Fruit fly (Drosophila melanogaster) whole organism, embryonic: ENCODE data around the gene TM9SF3.

ENCODE experiments used
- Atf6 ChIP-seq: fragments of 200-800 bp; sonication (Bioruptor generic); IDR thresholded peaks from 2 replicates; pipeline ENCODE4 v1.3.6; 2022; ENCODE audit warnings: missing biosample characterization, missing genetic modification characterization
- CG10267 ChIP-seq: fragments of 200-800 bp; sonication (Bioruptor generic); optimal IDR thresholded peaks from 2 replicates; lab custom pipeline; 2018; ENCODE audit warnings: missing biosample characterization, mild to moderate bottlenecking, missing genetic modification characterization, moderate library complexity
- CG11695 ChIP-seq: fragments of 200-800 bp; sonication (Bioruptor generic); IDR thresholded peaks from 3 replicates; pipeline ENCODE4 v1.3.6; 2022; ENCODE audit warnings: missing biosample characterization, missing genetic modification characterization
- CG11723 ChIP-seq: fragments of 200-800 bp; sonication (Bioruptor generic); optimal IDR thresholded peaks from 2 replicates; lab custom pipeline; 2017; ENCODE audit warnings: missing biosample characterization, mild to moderate bottlenecking, missing genetic modification characterization
- CG13287 ChIP-seq: fragments of 200-800 bp; sonication (Bioruptor generic); IDR thresholded peaks from 2 replicates; pipeline ENCODE4 v1.3.6; 2022; ENCODE audit warnings: missing biosample characterization, missing genetic modification characterization; ENCODE audit not compliant: partially characterized antibody
- CG13296 ChIP-seq: fragments of 200-800 bp; sonication (Bioruptor generic); optimal IDR thresholded peaks from 3 replicates; lab custom pipeline; 2018; ENCODE audit warnings: missing biosample characterization, mild to moderate bottlenecking, missing genetic modification characterization
- CG13424 ChIP-seq: fragments of 200-800 bp; sonication (Bioruptor generic); optimal IDR thresholded peaks from 2 replicates; lab custom pipeline; 2019; ENCODE audit warnings: missing biosample characterization, mild to moderate bottlenecking, missing genetic modification characterization, moderate library complexity
- CG13894 ChIP-seq: fragments of 200-800 bp; sonication (Bioruptor generic); optimal IDR thresholded peaks from 3 replicates; lab custom pipeline; 2018; ENCODE audit warnings: missing biosample characterization, mild to moderate bottlenecking, missing genetic modification characterization, moderate library complexity
- CG14860 ChIP-seq: fragments of 200-800 bp; sonication (Bioruptor generic); IDR thresholded peaks from 3 replicates; pipeline ENCODE4 v1.3.6; 2022; ENCODE audit warnings: missing biosample characterization, missing genetic modification characterization; ENCODE audit not compliant: partially characterized antibody
- CG16779 ChIP-seq: fragments of 200-800 bp; sonication (Bioruptor generic); IDR thresholded peaks from 2 replicates; pipeline ENCODE4 v1.3.6; 2022; ENCODE audit warnings: missing biosample characterization, missing genetic modification characterization
- CG17612 ChIP-seq: fragments of 200-800 bp; sonication (Bioruptor generic); IDR thresholded peaks from 2 replicates; pipeline ENCODE4 v1.3.6; 2022; ENCODE audit warnings: missing biosample characterization, missing genetic modification characterization
- CG2712 ChIP-seq: fragments of 200-800 bp; optimal IDR thresholded peaks from 3 replicates; lab custom pipeline; 2019; ENCODE audit warnings: missing biosample characterization, mild to moderate bottlenecking, missing genetic modification characterization, moderate library complexity
- CG30020 ChIP-seq: fragments of 200-800 bp; optimal IDR thresholded peaks from 2 replicates; lab custom pipeline; 2019; ENCODE audit warnings: missing biosample characterization, mild to moderate bottlenecking, missing genetic modification characterization, moderate library complexity
- CG3065 ChIP-seq: fragments of 200-800 bp; sonication (Bioruptor generic); optimal IDR thresholded peaks from 2 replicates; lab custom pipeline; 2016; ENCODE audit warnings: missing biosample characterization, missing genetic modification characterization
- CG3838 ChIP-seq: fragments of 200-800 bp; sonication (Bioruptor generic); optimal IDR thresholded peaks from 3 replicates; lab custom pipeline; 2016; ENCODE audit warnings: missing biosample characterization, missing genetic modification characterization
- CG3995 ChIP-seq: fragments of 200-800 bp; sonication (Bioruptor generic); optimal IDR thresholded peaks from 3 replicates; lab custom pipeline; 2016; ENCODE audit warnings: missing biosample characterization, missing genetic modification characterization
- CG4282 ChIP-seq: fragments of 200-800 bp; sonication (Bioruptor generic); optimal IDR thresholded peaks from 2 replicates; lab custom pipeline; 2016; ENCODE audit warnings: missing biosample characterization, missing genetic modification characterization
- CG6854 ChIP-seq: fragments of 200-800 bp; sonication (Bioruptor generic); optimal IDR thresholded peaks from 3 replicates; lab custom pipeline; 2017; ENCODE audit warnings: missing biosample characterization, mild to moderate bottlenecking, missing genetic modification characterization
- CG7372 ChIP-seq: fragments of 200-800 bp; sonication (Bioruptor generic); IDR thresholded peaks from 2 replicates; pipeline ENCODE4 v1.3.6; 2022; ENCODE audit warnings: missing biosample characterization, missing genetic modification characterization
- CG7786 ChIP-seq: fragments of 200-800 bp; sonication (Bioruptor generic); optimal IDR thresholded peaks from 2 replicates; lab custom pipeline; 2016; ENCODE audit warnings: missing biosample characterization, missing genetic modification characterization
- CG9932 ChIP-seq: fragments of 200-800 bp; sonication (Bioruptor generic); IDR thresholded peaks from 2 replicates; pipeline ENCODE4 v1.3.6; 2022; ENCODE audit warnings: missing biosample characterization, missing genetic modification characterization
- Dad ChIP-seq: fragments of 200-800 bp; sonication (Bioruptor generic); optimal IDR thresholded peaks from 3 replicates; lab custom pipeline; 2016; ENCODE audit warnings: missing biosample characterization, missing genetic modification characterization
- Dll ChIP-seq: fragments of 200-800 bp; sonication (Bioruptor generic); IDR thresholded peaks from 4 replicates; pipeline ENCODE4 v1.3.6; 2022; ENCODE audit warnings: missing biosample characterization, missing genetic modification characterization; ENCODE audit not compliant: partially characterized antibody
- HLHmδ ChIP-seq: fragments of 200-800 bp; sonication (Bioruptor generic); optimal IDR thresholded peaks from 2 replicates; lab custom pipeline; 2018; ENCODE audit warnings: missing biosample characterization, mild to moderate bottlenecking, missing genetic modification characterization, moderate library complexity
- HmgD ChIP-seq: fragments of 200-800 bp; sonication (Bioruptor generic); optimal IDR thresholded peaks from 3 replicates; lab custom pipeline; 2016; ENCODE audit warnings: missing biosample characterization, missing genetic modification characterization
- MBD-R2 ChIP-seq: fragments of 200-800 bp; sonication (Bioruptor generic); IDR thresholded peaks from 2 replicates; pipeline ENCODE4 v1.3.6; 2022; ENCODE audit warnings: missing biosample characterization, missing genetic modification characterization
- Med ChIP-seq: fragments of 200-800 bp; sonication (Bioruptor generic); peaks from one replicate; lab custom pipeline; 2016; ENCODE audit warnings: missing biosample characterization, missing genetic modification characterization, mild to moderate bottlenecking, inconsistent platforms, moderate library complexity
- Mes4 ChIP-seq: fragments of 200-800 bp; sonication (Bioruptor generic); optimal IDR thresholded peaks from 2 replicates; lab custom pipeline; 2016; ENCODE audit warnings: missing biosample characterization, missing genetic modification characterization
- NC2α ChIP-seq: fragments of 200-800 bp; sonication (Bioruptor generic); optimal IDR thresholded peaks from 2 replicates; lab custom pipeline; 2016; ENCODE audit warnings: missing biosample characterization, missing genetic modification characterization
- Ravus ChIP-seq: fragments of 200-800 bp; sonication (Bioruptor generic); IDR thresholded peaks from 2 replicates; pipeline ENCODE4 v1.3.6; 2022; ENCODE audit warnings: missing biosample characterization, missing genetic modification characterization
- Trl ChIP-seq, 3 experiments: fragments of >200 bp in 2 of 3; fragments of 200-800 bp in 1 of 3; sonication (Bioruptor generic) in 1 of 3; optimal IDR thresholded peaks; 2 replicates in 1 of 3; 3 replicates in 2 of 3; lab custom pipeline; 2016 to 2017; ENCODE audit warnings: missing biosample characterization in 1 of 3, missing genetic modification characterization in 1 of 3
- abd-A ChIP-seq: fragments of 200-800 bp; sonication (Bioruptor generic); optimal IDR thresholded peaks from 3 replicates; lab custom pipeline; 2019; ENCODE audit warnings: missing biosample characterization, mild to moderate bottlenecking, missing genetic modification characterization, moderate library complexity
- aop ChIP-seq: fragments of 200-800 bp; sonication (Bioruptor generic); IDR thresholded peaks from 2 replicates; pipeline ENCODE4 v1.3.6; 2022; ENCODE audit warnings: missing biosample characterization, missing genetic modification characterization
- chinmo ChIP-seq: fragments of 200-800 bp; sonication (Bioruptor generic); IDR thresholded peaks from 4 replicates; pipeline ENCODE4 v1.3.6; 2022; ENCODE audit warnings: missing biosample characterization, missing genetic modification characterization; ENCODE audit not compliant: partially characterized antibody
- ci ChIP-seq: fragments of 200-800 bp; sonication (Bioruptor generic); IDR thresholded peaks from 3 replicates; pipeline ENCODE4 v1.3.6; 2022; ENCODE audit warnings: missing biosample characterization, missing genetic modification characterization
- crc ChIP-seq: fragments of 200-800 bp; sonication (Bioruptor generic); optimal IDR thresholded peaks from 2 replicates; lab custom pipeline; 2016; ENCODE audit warnings: missing biosample characterization, missing genetic modification characterization
- eve ChIP-seq, 2 experiments: fragments of >200 bp; optimal IDR thresholded peaks; 2 replicates each; lab custom pipeline; 2017; ENCODE audit warnings: missing biosample characterization in 2 of 2, missing genetic modification characterization in 2 of 2
- gcm ChIP-seq: fragments of 200-800 bp; sonication (Bioruptor generic); optimal IDR thresholded peaks from 2 replicates; lab custom pipeline; 2019; ENCODE audit warnings: missing biosample characterization, mild to moderate bottlenecking, missing genetic modification characterization, moderate library complexity
- jumu ChIP-seq: fragments of 200-800 bp; sonication (Bioruptor generic); optimal IDR thresholded peaks from 3 replicates; lab custom pipeline; 2016; ENCODE audit warnings: missing biosample characterization, missing genetic modification characterization
- kni ChIP-seq: fragments of 200-800 bp; sonication (Bioruptor generic); optimal IDR thresholded peaks from 3 replicates; lab custom pipeline; 2017; ENCODE audit warnings: mild to moderate bottlenecking, missing biosample characterization, missing genetic modification reagents, missing genetic modification characterization
- lab ChIP-seq: fragments of 200-800 bp; sonication (Bioruptor generic); optimal IDR thresholded peaks from 3 replicates; lab custom pipeline; 2017; ENCODE audit warnings: missing biosample characterization, missing genetic modification characterization, mild to moderate bottlenecking, moderate library complexity, missing genetic modification reagents
- lola ChIP-seq, 3 experiments: fragments of >200 bp in 2 of 3; fragments of 200-800 bp in 1 of 3; sonication (Bioruptor generic) in 1 of 3; optimal IDR thresholded peaks; 2 replicates each; lab custom pipeline; 2017 to 2019; ENCODE audit warnings: missing biosample characterization in 3 of 3, missing genetic modification characterization in 3 of 3, mild to moderate bottlenecking in 1 of 3, moderate library complexity in 1 of 3
- mam ChIP-seq: fragments of 200-800 bp; sonication (Bioruptor generic); optimal IDR thresholded peaks from 3 replicates; lab custom pipeline; 2016; ENCODE audit warnings: missing biosample characterization, missing genetic modification characterization
- pnt ChIP-seq: fragments of 200-800 bp; sonication (Bioruptor generic); optimal IDR thresholded peaks from 3 replicates; lab custom pipeline; 2016; ENCODE audit warnings: missing biosample characterization, missing genetic modification characterization
- row ChIP-seq: fragments of 200-800 bp; sonication (Bioruptor generic); IDR thresholded peaks from 3 replicates; pipeline ENCODE4 v1.3.6; 2022; ENCODE audit warnings: missing biosample characterization, missing genetic modification characterization
- z ChIP-seq: fragments of 200-800 bp; sonication (Bioruptor generic); IDR thresholded peaks from 3 replicates; pipeline ENCODE4 v1.3.6; 2022; ENCODE audit warnings: missing biosample characterization, missing genetic modification characterization
- zfh1 ChIP-seq: fragments of 200-800 bp; sonication (Bioruptor generic); IDR thresholded peaks from 3 replicates; pipeline ENCODE4 v1.3.6; 2022; ENCODE audit warnings: missing biosample characterization, missing genetic modification characterization

Gene TM9SF3

dm6 chr3L:5561341-5561740 is 42.4 kb downstream of the TM9SF3 start, which contains the start of gene sinu (continued):
- no peak for TF ChIP-seq CG10267 (tag; lab: Kevin White, UChicago)
- 0 out of 2 replicates have a peak, but pooled peaks have one; percentile 22 for TF ChIP-seq CG13287 (GFP tag; lab: Robert Waterston, UW)
- peak; percentile 32; the same call in 1 of the 2 replicates for TF ChIP-seq CG16779
- TF ChIP-seq Trl (optimal IDR thresholded peaks at IDR 0.05; lab: Kevin White, UChicago), result no peak
- TF ChIP-seq Trl (GFP tag; optimal IDR thresholded peaks at IDR 0.05; lab: Kevin White, UChicago), result no peak
- TF ChIP-seq CG17612, result no peak
- no peak for TF ChIP-seq pnt (GFP tag; lab: Kevin White, UChicago)
- peak; percentile 28 for TF ChIP-seq CG2712
- no peak for TF ChIP-seq CG30020 (tag; lab: Kevin White, UChicago)
- TF ChIP-seq Dll, result 0 out of 4 replicates have a peak, but pooled peaks have one; percentile 28
- no peak for TF ChIP-seq mam (GFP tag; lab: Kevin White, UChicago)
- TF ChIP-seq CG7786 (GFP tag; lab: Kevin White, UChicago), result no peak

dm6 chr3L:5556195-5556594 is 47.6 kb downstream of the TM9SF3 start:
- TF ChIP-seq CG13424 (tag; lab: Kevin White, UChicago) (no peak), aop (GFP tag; lab: Robert Waterston, UW) (no peak), CG13894 (tag; lab: Kevin White, UChicago) (peak; percentile 69), chinmo (GFP tag; lab: Robert Waterston, UW) (0 out of 4 replicates have a peak, but pooled peaks have one; percentile 32), abd-A (tag; lab: Kevin White, UChicago) (peak; percentile 71)

dm6 chr3L:5554377-5554776 is 49.4 kb downstream of the TM9SF3 start:
- TF ChIP-seq row (GFP tag; lab: Robert Waterston, UW) (peak; percentile 73), CG9932 (peak; percentile 75), Med (GFP tag; lab: Kevin White, UChicago) (peak; percentile 79), CG14860 (GFP tag; lab: Robert Waterston, UW) (no peak), CG7372 (GFP tag; lab: Robert Waterston, UW) (peak; percentile 67), Dad (no peak), CG3838 (GFP tag; lab: Kevin White, UChicago) (no peak), gcm (no peak), CG6854 (GFP tag; lab: Kevin White, UChicago) (no peak), HLHmδ (GFP tag; lab: Kevin White, UChicago) (no peak), CG4282 (no peak), CG13296 (GFP tag; lab: Kevin White, UChicago) (peak; percentile 61), NC2α (GFP tag; lab: Kevin White, UChicago) (no peak), CG11723 (GFP tag; lab: Kevin White, UChicago) (no peak), Ravus (GFP tag; lab: Robert Waterston, UW) (peak; percentile 20; the same call in 1 of the 2 replicates), CG11695 (GFP tag; lab: Robert Waterston, UW) (peak; percentile 56; the same call in 1 of the 3 replicates), eve (GFP tag; optimal IDR thresholded peaks at IDR 0.05; lab: Kevin White, UChicago) (no peak), MBD-R2 (GFP tag; lab: Robert Waterston, UW) (peak; percentile 50; the same call in 1 of the 2 replicates), crc (GFP tag; lab: Kevin White, UChicago) (no peak), kni (no peak), zfh1 (GFP tag; lab: Robert Waterston, UW) (0 out of 3 replicates have a peak, but pooled peaks have one; percentile 62), lola (GFP tag; optimal IDR thresholded peaks at IDR 0.05; lab: Kevin White, UChicago) (no peak), Mes4 (GFP tag; lab: Kevin White, UChicago) (no peak), jumu (GFP tag; lab: Kevin White, UChicago) (no peak), CG13424 (tag; lab: Kevin White, UChicago) (peak; percentile 57), CG3995 (GFP tag; lab: Kevin White, UChicago) (no peak), Atf6 (peak; percentile 56), chinmo (GFP tag; lab: Robert Waterston, UW) (peak; percentile 56; the same call in 1 of the 4 replicates), lab (peak; percentile 67), z (no peak), ci (GFP tag; lab: Robert Waterston, UW) (peak; percentile 53; the same call in 1 of the 3 replicates), HmgD (no peak), CG3065 (GFP tag; lab: Kevin White, UChicago) (no peak)
